Fruit fly (Drosophila melanogaster): ENCODE data around the gene PTPMT1.

PTPMT1 gene

dm6 chr3R:23726740-23727139, 31.4 kb upstream of the PTPMT1 start (continued):
- TF ChIP-seq CG4617 (GFP tag; optimal IDR thresholded peaks at IDR 0.05; ENCODE audit: borderline replicate concordance) (peak; percentile 16), CG14860 (GFP tag; IDR thresholded peaks at IDR 0.05; ENCODE audit: partially characterized antibody) (no peak), CG10321 (GFP tag; IDR thresholded peaks at IDR 0.05) (peak; percentile 53), CG17361 (GFP tag; IDR thresholded peaks at IDR 0.05) (peak; percentile 75), CG10147 (GFP tag; optimal IDR thresholded peaks at IDR 0.05) (peak; percentile 86), ems (GFP tag; optimal IDR thresholded peaks at IDR 0.05) (peak; percentile 64), dmrt11E (tag; optimal IDR thresholded peaks at IDR 0.05) (peak; percentile 5), Rx (GFP tag; IDR thresholded peaks at IDR 0.05) (peak; percentile 57), eyg (GFP tag; optimal IDR thresholded peaks at IDR 0.05) (peak; percentile 54), Sox102F (GFP tag; optimal IDR thresholded peaks at IDR 0.05) (peak; percentile 81), CG9876 (GFP tag; optimal IDR thresholded peaks at IDR 0.05) (peak; percentile 1), CG31441 (GFP tag; IDR thresholded peaks at IDR 0.05) (peak; percentile 77), NC2β (GFP tag; optimal IDR thresholded peaks at IDR 0.05) (no peak), CG15601 (tag; optimal IDR thresholded peaks at IDR 0.05) (no peak), Bteb2 (GFP tag; optimal IDR thresholded peaks at IDR 0.05) (peak; percentile 75), Ets97D (GFP tag; optimal IDR thresholded peaks at IDR 0.05) (peak; percentile 24), CG16779 (GFP tag; IDR thresholded peaks at IDR 0.05) (0 out of 2 replicates have a peak, but pooled peaks have one; percentile 64), en (GFP tag; optimal IDR thresholded peaks at IDR 0.05) (peak; percentile 42), CG2129 (GFP tag; IDR thresholded peaks at IDR 0.05; ENCODE audit: partially characterized antibody) (no peak), abd-A (tag; optimal IDR thresholded peaks at IDR 0.05) (peak; percentile 5), caup (GFP tag; optimal IDR thresholded peaks at IDR 0.05; ENCODE audit: severe bottlenecking) (peak; percentile 84), H2.0 (GFP tag; IDR thresholded peaks at IDR 0.05) (peak; percentile 80), CG7372 (GFP tag; IDR thresholded peaks at IDR 0.05) (peak; percentile 81), chif (GFP tag; optimal IDR thresholded peaks at IDR 0.05) (peak; percentile 45 to 57), CG2202 (tag; optimal IDR thresholded peaks at IDR 0.05) (no peak), Dll (GFP tag; IDR thresholded peaks at IDR 0.05; ENCODE audit: partially characterized antibody) (no peak), CG11093 (GFP tag; IDR thresholded peaks at IDR 0.05) (0 out of 3 replicates have a peak, but pooled peaks have one; percentile 18), al (GFP tag; IDR thresholded peaks at IDR 0.05) (peak; percentile 87), CG3995 (GFP tag; optimal IDR thresholded peaks at IDR 0.05) (peak; percentile 51), bsh (GFP tag; optimal IDR thresholded peaks at IDR 0.05) (peak; percentile 15 to 69), B-H1 (GFP tag; IDR thresholded peaks at IDR 0.05) (peak; percentile 67), chm (GFP tag; IDR thresholded peaks at IDR 0.05) (peak; percentile 70; the same call in 1 of the 2 replicates), HLHmδ (GFP tag; optimal IDR thresholded peaks at IDR 0.05) (no peak), CG17829 (tag; optimal IDR thresholded peaks at IDR 0.05) (peak; percentile 75), jing (GFP tag; optimal IDR thresholded peaks at IDR 0.05) (peak; percentile 22), Med (GFP tag) (peak; percentile 95), repo (GFP tag; optimal IDR thresholded peaks at IDR 0.05) (peak; percentile 13), CG11247 (GFP tag; IDR thresholded peaks at IDR 0.05) (peak; percentile 60), Hmr (GFP tag; optimal IDR thresholded peaks at IDR 0.05) (peak; percentile 93), pb (GFP tag; optimal IDR thresholded peaks at IDR 0.05) (no peak), CG4282 (GFP tag; optimal IDR thresholded peaks at IDR 0.05) (no peak), C15 (GFP tag; IDR thresholded peaks at IDR 0.05) (0 out of 3 replicates have a peak, but pooled peaks have one; percentile 50), CG12219 (GFP tag; optimal IDR thresholded peaks at IDR 0.05) (peak; percentile 57), CG17359 (tag; optimal IDR thresholded peaks at IDR 0.05) (peak; percentile 85), CG1603 (tag; optimal IDR thresholded peaks at IDR 0.05) (peak; percentile 51), CG4328 (GFP tag; optimal IDR thresholded peaks at IDR 0.05) (no peak), sug (tag; optimal IDR thresholded peaks at IDR 0.05) (peak; percentile 13), Scr (GFP tag; IDR thresholded peaks at IDR 0.05; ENCODE audit: partially characterized antibody) (no peak), CG34224 (GFP tag; IDR thresholded peaks at IDR 0.05; ENCODE audit: partially characterized antibody) (no peak), gcm (GFP tag; optimal IDR thresholded peaks at IDR 0.05) (peak; percentile 52)
